Worm (Caenorhabditis elegans): ENCODE data around the gene F07G6.2.

Gene F07G6.2

DNA sequence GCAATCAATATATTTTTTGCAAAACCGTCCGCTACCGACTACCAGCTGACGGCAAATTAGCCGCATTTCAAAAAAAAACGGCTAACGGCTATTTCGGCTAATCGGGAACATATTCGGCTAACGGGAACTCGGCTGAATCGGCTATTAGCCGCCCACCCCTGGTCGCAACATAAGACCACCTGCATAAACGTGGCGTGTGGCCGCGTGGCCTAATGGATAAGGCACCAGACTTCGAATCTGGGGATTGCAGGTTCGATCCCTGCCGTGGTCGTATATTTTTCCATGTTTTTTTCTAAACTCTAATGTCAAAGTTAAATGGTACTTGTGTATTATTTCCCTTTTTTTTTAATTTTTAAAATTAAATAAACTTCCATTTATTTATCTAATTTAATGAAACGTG is 28.7 kb upstream of the F07G6.2 start:
- TF ChIP-seq C34F6.9 (tag; optimal IDR thresholded peaks at IDR 0.05), result no peak
- TF ChIP-seq ZK546.5 (tag; optimal IDR thresholded peaks at IDR 0.05), result no peak
- no peak for TF ChIP-seq crh-2 (tag; optimal IDR thresholded peaks at IDR 0.05)
- TF ChIP-seq unc-55 (GFP tag; optimal IDR thresholded peaks at IDR 0.05), result no peak
- no peak for TF ChIP-seq gmeb-1 (tag; optimal IDR thresholded peaks at IDR 0.05)
- no peak for TF ChIP-seq ztf-11 (tag; optimal IDR thresholded peaks at IDR 0.05)
- no peak for TF ChIP-seq egl-27 (tag; optimal IDR thresholded peaks at IDR 0.05)

DNA sequence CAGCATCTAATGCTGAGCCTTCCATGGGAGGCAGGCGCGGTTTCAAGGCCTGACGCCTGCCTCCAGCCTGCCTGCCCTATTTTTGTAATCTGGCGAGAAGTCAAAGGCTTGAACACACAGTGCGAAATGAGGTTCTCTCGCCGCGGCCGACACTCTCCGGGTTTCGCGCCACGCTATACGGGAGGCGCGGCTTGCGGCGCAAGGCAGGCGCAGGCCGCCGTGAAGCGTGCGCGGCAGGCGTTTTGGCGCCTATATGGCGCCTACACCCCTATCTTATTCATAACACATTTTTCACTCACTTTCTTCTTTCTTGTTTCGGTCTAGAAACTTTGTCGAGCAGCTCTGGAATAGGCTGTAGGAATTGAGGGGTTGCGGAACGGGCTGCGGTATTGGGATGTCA is 24.1 kb upstream of the F07G6.2 start:
- no peak for TF ChIP-seq mdl-1 (tag; optimal IDR thresholded peaks at IDR 0.05)
- no peak for TF ChIP-seq unc-55 (GFP tag; optimal IDR thresholded peaks at IDR 0.05)
- no peak for TF ChIP-seq lin-11 (tag; optimal IDR thresholded peaks at IDR 0.05)
- TF ChIP-seq lin-39 (tag; optimal IDR thresholded peaks at IDR 0.05), result no peak
- no peak for TF ChIP-seq blmp-1 (tag; optimal IDR thresholded peaks at IDR 0.05; ENCODE audit: insufficient read depth)
- no peak for TF ChIP-seq zag-1 (tag; optimal IDR thresholded peaks at IDR 0.05)
- TF ChIP-seq nhr-21 (tag; optimal IDR thresholded peaks at IDR 0.05), result no peak
- no peak for TF ChIP-seq nhr-77 (tag; optimal IDR thresholded peaks at IDR 0.05)

DNA sequence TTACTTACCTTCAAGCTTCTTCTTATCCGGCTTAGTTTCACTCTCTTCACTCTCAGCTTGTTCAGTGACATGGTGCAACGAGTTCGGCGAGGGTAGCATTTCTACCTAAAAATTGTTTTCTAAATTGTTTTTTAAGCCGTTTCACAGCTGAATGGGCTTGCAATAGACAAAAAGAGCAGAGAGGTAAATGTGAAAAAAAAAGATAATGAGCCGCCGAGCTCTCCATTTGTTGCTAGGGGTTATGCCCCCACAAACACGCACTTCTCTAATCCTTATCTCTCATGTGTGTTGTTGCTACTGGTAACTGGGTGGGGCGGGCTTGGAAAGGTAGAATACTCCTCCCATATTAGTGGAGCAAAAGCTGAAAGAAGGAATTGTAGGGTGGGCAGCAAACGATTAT is 23.3 kb upstream of the F07G6.2 start, which contains the start of gene C36C9.5:
Gene C36C9.5, minus strand, starts transcription at position 101 of the 400 bp plus-strand sequence.
- TF ChIP-seq nhr-21 (tag; optimal IDR thresholded peaks at IDR 0.05), result no peak
- TF ChIP-seq F13H6.1 (tag; optimal IDR thresholded peaks at IDR 0.05), result no peak
- no peak for TF ChIP-seq gmeb-1 (tag; optimal IDR thresholded peaks at IDR 0.05)
- TF ChIP-seq aly-2 (tag; optimal IDR thresholded peaks at IDR 0.05), result no peak

DNA sequence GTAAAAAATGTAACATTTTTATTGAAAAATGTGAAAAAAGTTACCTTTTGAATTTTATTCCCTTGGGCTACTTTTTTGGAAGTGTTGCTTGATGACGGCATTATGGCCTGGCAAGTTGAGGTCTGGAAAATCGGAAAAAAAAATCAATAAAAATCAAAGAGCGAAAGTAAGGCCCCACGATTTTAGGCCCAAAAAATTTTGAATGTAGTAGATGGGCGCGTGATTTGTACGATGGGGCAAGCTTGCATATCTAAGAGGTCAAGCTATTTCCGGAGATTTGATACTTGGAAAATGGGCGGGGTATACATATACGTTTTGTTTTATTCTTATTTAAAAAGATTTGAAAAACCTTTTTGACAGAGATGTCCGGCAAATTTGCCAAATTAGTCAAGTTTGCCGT is 20.6 kb upstream of the F07G6.2 start, which contains the start of gene F07G6.5:
Gene F07G6.5, minus strand, starts transcription at position 101 of the 400 bp plus-strand sequence.
- no peak for TF ChIP-seq lin-11 (tag; optimal IDR thresholded peaks at IDR 0.05)
- no peak for TF ChIP-seq dmd-4 (tag; optimal IDR thresholded peaks at IDR 0.05)

DNA sequence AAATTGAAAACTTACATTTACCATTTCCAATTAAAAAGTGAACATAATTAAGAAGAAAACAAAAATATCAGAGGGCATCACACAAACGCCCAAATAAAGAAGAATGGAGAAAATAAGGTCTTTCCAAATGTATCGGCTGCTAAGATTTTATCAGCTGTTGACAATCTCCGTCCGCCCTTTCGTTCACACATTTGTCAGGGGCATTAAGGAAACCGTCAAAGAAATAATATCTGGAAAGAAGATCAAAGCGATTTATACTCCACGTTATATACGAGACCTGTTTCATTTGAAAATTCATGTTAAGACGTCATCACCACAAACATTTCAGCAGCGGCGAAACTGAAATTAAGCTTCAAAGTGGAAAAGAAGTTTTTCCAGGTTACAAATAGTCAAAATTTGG is 14.6 kb upstream of the F07G6.2 start, which contains the start of gene fbxa-52:
Gene fbxa-52, minus strand, starts transcription at position 101 of the 400 bp plus-strand sequence.
- no peak for TF ChIP-seq gmeb-1 (tag; optimal IDR thresholded peaks at IDR 0.05)
- TF ChIP-seq sma-9 (GFP tag; optimal IDR thresholded peaks at IDR 0.05), result no peak
- TF ChIP-seq sma-9 (tag; optimal IDR thresholded peaks at IDR 0.05), result no peak
- no peak for TF ChIP-seq nhr-12 (tag; optimal IDR thresholded peaks at IDR 0.05)
- TF ChIP-seq elt-3 (tag; optimal IDR thresholded peaks at IDR 0.05), result no peak
- no peak for TF ChIP-seq ceh-16 (tag; optimal IDR thresholded peaks at IDR 0.05)
- TF ChIP-seq elt-1 (tag; optimal IDR thresholded peaks at IDR 0.05), result no peak
- no peak for TF ChIP-seq lin-11 (tag; optimal IDR thresholded peaks at IDR 0.05)
- no peak for TF ChIP-seq F13H6.1 (tag; optimal IDR thresholded peaks at IDR 0.05)
- TF ChIP-seq lsy-2 (tag; optimal IDR thresholded peaks at IDR 0.05), result no peak
- TF ChIP-seq nhr-10 (tag; optimal IDR thresholded peaks at IDR 0.05), result no peak
- no peak for TF ChIP-seq ama-1 (optimal IDR thresholded peaks at IDR 0.05)
- TF ChIP-seq R02D3.7 (tag; optimal IDR thresholded peaks at IDR 0.05), result no peak
- TF ChIP-seq fos-1 (tag; optimal IDR thresholded peaks at IDR 0.05), result no peak
- TF ChIP-seq Y55F3AM.14 (GFP tag; optimal IDR thresholded peaks at IDR 0.05), result no peak
- TF ChIP-seq peb-1 (tag; optimal IDR thresholded peaks at IDR 0.05), result no peak
- TF ChIP-seq alr-1 (tag; optimal IDR thresholded peaks at IDR 0.05), result no peak
- no peak for TF ChIP-seq dmd-4 (tag; optimal IDR thresholded peaks at IDR 0.05)

DNA sequence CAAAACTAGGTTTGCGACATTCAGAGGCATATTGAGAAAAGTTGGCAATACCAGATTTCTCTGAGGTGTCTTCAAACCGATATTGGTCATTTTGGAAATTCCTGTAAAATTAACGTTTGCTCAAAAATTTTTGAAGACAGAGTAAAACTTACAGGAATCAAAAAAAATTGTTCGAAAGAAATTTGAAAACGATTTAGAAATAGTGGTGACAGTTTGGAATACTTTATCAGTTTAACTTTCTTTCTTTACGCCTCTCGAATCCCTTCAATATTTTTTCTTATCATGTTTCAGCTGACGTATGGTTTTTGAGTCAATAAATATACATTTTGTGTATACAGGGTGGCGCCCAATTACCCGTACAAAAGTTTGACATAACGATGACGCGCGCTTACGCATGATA is 8.7 kb upstream of the F07G6.2 start, which contains the start of gene fbxa-53:
Gene fbxa-53, minus strand, starts transcription at position 101 of the 400 bp plus-strand sequence.
- TF ChIP-seq mab-5 (tag; optimal IDR thresholded peaks at IDR 0.05) (no peak), gmeb-1 (tag; optimal IDR thresholded peaks at IDR 0.05) (no peak), sem-4 (tag; optimal IDR thresholded peaks at IDR 0.05) (no peak), skn-1 (tag; optimal IDR thresholded peaks at IDR 0.05) (no peak), peb-1 (tag; optimal IDR thresholded peaks at IDR 0.05) (no peak), nhr-129 (tag; optimal IDR thresholded peaks at IDR 0.05) (no peak), nhr-77 (tag; optimal IDR thresholded peaks at IDR 0.05) (no peak), nhr-25 (tag; optimal IDR thresholded peaks at IDR 0.05) (no peak), lin-11 (tag; optimal IDR thresholded peaks at IDR 0.05) (no peak), Y55F3AM.14 (GFP tag; optimal IDR thresholded peaks at IDR 0.05) (no peak), elt-1 (tag; optimal IDR thresholded peaks at IDR 0.05) (no peak), nhr-10 (tag; optimal IDR thresholded peaks at IDR 0.05) (no peak), lsy-2 (tag; optimal IDR thresholded peaks at IDR 0.05) (no peak), nhr-6 (tag; optimal IDR thresholded peaks at IDR 0.05) (no peak), ztf-1 (GFP tag; conservative IDR thresholded peaks at IDR 0.05) (no peak), sma-9 (GFP tag; optimal IDR thresholded peaks at IDR 0.05) (no peak), sma-9 (tag; optimal IDR thresholded peaks at IDR 0.05) (no peak), mdl-1 (tag; optimal IDR thresholded peaks at IDR 0.05) (no peak), R02D3.7 (tag; optimal IDR thresholded peaks at IDR 0.05) (no peak), nhr-23 (tag; optimal IDR thresholded peaks at IDR 0.05) (no peak), nhr-12 (tag; optimal IDR thresholded peaks at IDR 0.05) (no peak)
